Fruit fly (Drosophila melanogaster) Kc167 (cell line): Measurements from ENCODE around the gene ltl.

Source experiments
- Myc ChIP-seq: fragments of >200 bp; optimal IDR thresholded peaks from 2 replicates; lab custom pipeline; 2017; ENCODE audit warnings: missing external identifiers
- Sin3A ChIP-seq: fragments of >200 bp; optimal IDR thresholded peaks from 2 replicates; lab custom pipeline; 2018; ENCODE audit warnings: missing external identifiers
- h ChIP-seq: fragments of >200 bp; optimal IDR thresholded peaks from 3 replicates; lab custom pipeline; 2018; ENCODE audit warnings: missing external identifiers
- insv ChIP-seq: fragments of >200 bp; optimal IDR thresholded peaks from 3 replicates; lab custom pipeline; 2018; ENCODE audit warnings: missing external identifiers
- psq ChIP-seq: fragments of >200 bp; optimal IDR thresholded peaks from 2 replicates; lab custom pipeline; 2017; ENCODE audit warnings: missing external identifiers
- ttk ChIP-seq: sonication (Bioruptor generic); optimal IDR thresholded peaks from 2 replicates; lab custom pipeline; 2017; ENCODE audit warnings: missing external identifiers

dm6 chr3L:7552446-7552845 lies 33.6 kb downstream of the ltl start:
- TF ChIP-seq psq (lab: Kevin White, UChicago) (no peak), Myc (no peak), h (lab: Kevin White, UChicago) (no peak), insv (lab: Kevin White, UChicago) (no peak), ttk (lab: Kevin White, UChicago) (no peak), Sin3A (no peak)
